Fruit fly (Drosophila melanogaster) whole organism, embryonic: ENCODE measurements around the gene TBC1D16.

Source experiments
- Asciz ChIP-seq: fragments of 200-800 bp; sonication (Bioruptor generic); optimal IDR thresholded peaks from 2 replicates; lab custom pipeline; 2017; ENCODE audit warnings: missing biosample characterization, mild to moderate bottlenecking, missing genetic modification characterization, missing genetic modification reagents
- Blimp-1 ChIP-seq: fragments of 200-800 bp; sonication (Bioruptor generic); optimal IDR thresholded peaks from 3 replicates; lab custom pipeline; 2018; ENCODE audit warnings: missing biosample characterization, missing genetic modification characterization, mild to moderate bottlenecking, moderate library complexity, missing genetic modification reagents
- CG11085 ChIP-seq: fragments of 200-800 bp; sonication (Bioruptor generic); IDR thresholded peaks from 2 replicates; pipeline ENCODE4 v1.3.6; 2022; ENCODE audit warnings: missing biosample characterization, missing genetic modification characterization
- CG11560 ChIP-seq: fragments of 200-800 bp; sonication (Bioruptor generic); IDR thresholded peaks from 3 replicates; pipeline ENCODE4 v1.3.6; 2022; ENCODE audit warnings: missing biosample characterization, missing genetic modification characterization
- CG12299 ChIP-seq: fragments of 200-800 bp; sonication (Bioruptor generic); optimal IDR thresholded peaks from 2 replicates; lab custom pipeline; 2018; ENCODE audit warnings: missing biosample characterization, mild to moderate bottlenecking, missing genetic modification characterization
- CG12391 ChIP-seq: fragments of 200-800 bp; sonication (Bioruptor generic); optimal IDR thresholded peaks from 3 replicates; lab custom pipeline; 2018; ENCODE audit warnings: missing biosample characterization, mild to moderate bottlenecking, missing genetic modification characterization, moderate library complexity
- CG13123 ChIP-seq: fragments of 200-800 bp; sonication (Bioruptor generic); optimal IDR thresholded peaks from 2 replicates; lab custom pipeline; 2016; ENCODE audit warnings: missing biosample characterization, missing genetic modification characterization
- CG13287 ChIP-seq: fragments of 200-800 bp; sonication (Bioruptor generic); IDR thresholded peaks from 2 replicates; pipeline ENCODE4 v1.3.6; 2022; ENCODE audit warnings: missing biosample characterization, missing genetic modification characterization; ENCODE audit not compliant: partially characterized antibody
- CG1529 ChIP-seq: fragments of 200-800 bp; sonication (Bioruptor generic); optimal IDR thresholded peaks from 3 replicates; lab custom pipeline; 2018; ENCODE audit warnings: missing biosample characterization, missing genetic modification characterization
- CG16813 ChIP-seq: fragments of 200-800 bp; sonication (Bioruptor generic); IDR thresholded peaks from 3 replicates; pipeline ENCODE4 v1.3.6; 2022; ENCODE audit warnings: missing biosample characterization, missing genetic modification characterization; ENCODE audit not compliant: partially characterized antibody
- CG17612 ChIP-seq: fragments of 200-800 bp; sonication (Bioruptor generic); IDR thresholded peaks from 2 replicates; pipeline ENCODE4 v1.3.6; 2022; ENCODE audit warnings: missing biosample characterization, missing genetic modification characterization
- CG17912 ChIP-seq: fragments of 200-800 bp; sonication (Bioruptor generic); optimal IDR thresholded peaks from 2 replicates; lab custom pipeline; 2018; ENCODE audit warnings: missing biosample characterization, mild to moderate bottlenecking, missing genetic modification characterization
- CG2889 ChIP-seq: fragments of 200-800 bp; sonication (Bioruptor generic); IDR thresholded peaks from 3 replicates; pipeline ENCODE4 v1.3.6; 2022; ENCODE audit warnings: missing biosample characterization, missing genetic modification characterization
- CG4854 ChIP-seq: fragments of 200-800 bp; sonication (Bioruptor generic); optimal IDR thresholded peaks from 2 replicates; lab custom pipeline; 2016; ENCODE audit warnings: missing biosample characterization, missing genetic modification characterization, inconsistent platforms
- CG7357 ChIP-seq: fragments of 200-800 bp; sonication (Bioruptor generic); IDR thresholded peaks from 3 replicates; pipeline ENCODE4 v1.3.6; 2022; ENCODE audit warnings: missing biosample characterization, missing genetic modification characterization
- CG9215 ChIP-seq: fragments of 200-800 bp; sonication (Bioruptor generic); IDR thresholded peaks from 2 replicates; pipeline ENCODE4 v1.3.6; 2022; ENCODE audit warnings: missing biosample characterization, missing genetic modification characterization
- CrebB ChIP-seq: fragments of 200-800 bp; sonication (Bioruptor generic); optimal IDR thresholded peaks from 3 replicates; lab custom pipeline; 2018; ENCODE audit warnings: missing biosample characterization, mild to moderate bottlenecking, missing genetic modification characterization
- Dp ChIP-seq: fragments of 200-800 bp; sonication (Bioruptor generic); optimal IDR thresholded peaks from 2 replicates; lab custom pipeline; 2018; ENCODE audit warnings: missing biosample characterization, mild to moderate bottlenecking, missing genetic modification characterization, moderate library complexity
- Fer2 ChIP-seq: fragments of 200-800 bp; sonication (Bioruptor generic); optimal IDR thresholded peaks from 2 replicates; lab custom pipeline; 2018; ENCODE audit warnings: missing biosample characterization, mild to moderate bottlenecking, missing genetic modification characterization, moderate library complexity
- Hand ChIP-seq: fragments of 200-800 bp; sonication (Bioruptor generic); optimal IDR thresholded peaks from 2 replicates; lab custom pipeline; 2017; ENCODE audit warnings: mild to moderate bottlenecking, missing biosample characterization, missing genetic modification reagents, missing genetic modification characterization
- Hmx ChIP-seq: fragments of 200-800 bp; sonication (Bioruptor generic); optimal IDR thresholded peaks from 2 replicates; lab custom pipeline; 2016; ENCODE audit warnings: missing biosample characterization, missing genetic modification characterization
- Lim3 ChIP-seq: fragments of 200-800 bp; sonication (Bioruptor generic); IDR thresholded peaks from 2 replicates; pipeline ENCODE4 v1.3.6; 2022; ENCODE audit warnings: missing biosample characterization, missing genetic modification characterization
- MBD-R2 ChIP-seq: fragments of 200-800 bp; sonication (Bioruptor generic); IDR thresholded peaks from 2 replicates; pipeline ENCODE4 v1.3.6; 2022; ENCODE audit warnings: missing biosample characterization, missing genetic modification characterization
- Myb ChIP-seq: fragments of 200-800 bp; sonication (Bioruptor generic); optimal IDR thresholded peaks from 2 replicates; lab custom pipeline; 2016; ENCODE audit warnings: missing biosample characterization, missing genetic modification characterization
- NC2β ChIP-seq: fragments of 200-800 bp; sonication (Bioruptor generic); optimal IDR thresholded peaks from 2 replicates; lab custom pipeline; 2016; ENCODE audit warnings: missing biosample characterization, missing genetic modification characterization
- NK7.1 ChIP-seq: fragments of 200-800 bp; sonication (Bioruptor generic); optimal IDR thresholded peaks from 3 replicates; lab custom pipeline; 2016; ENCODE audit warnings: missing biosample characterization, missing genetic modification characterization
- Sin3A ChIP-seq: fragments of >200 bp; optimal IDR thresholded peaks from 2 replicates; lab custom pipeline; 2018
- Tbp ChIP-seq: fragments of >200 bp; optimal IDR thresholded peaks from 2 replicates; lab custom pipeline; 2018; ENCODE audit warnings: missing biosample characterization, missing genetic modification characterization
- Trl ChIP-seq, 3 experiments: fragments of >200 bp in 2 of 3; fragments of 200-800 bp in 1 of 3; sonication (Bioruptor generic) in 1 of 3; optimal IDR thresholded peaks; 2 replicates in 1 of 3; 3 replicates in 2 of 3; lab custom pipeline; 2016 to 2017; ENCODE audit warnings: missing biosample characterization in 1 of 3, missing genetic modification characterization in 1 of 3
- Vsx1 ChIP-seq: fragments of 200-800 bp; sonication (Bioruptor generic); optimal IDR thresholded peaks from 2 replicates; lab custom pipeline; 2017; ENCODE audit warnings: missing biosample characterization, mild to moderate bottlenecking, missing genetic modification characterization, missing genetic modification reagents
- bbx ChIP-seq: fragments of 200-800 bp; sonication (Bioruptor generic); IDR thresholded peaks from 2 replicates; pipeline ENCODE4 v1.3.6; 2022; ENCODE audit warnings: missing biosample characterization, missing genetic modification characterization; ENCODE audit not compliant: partially characterized antibody
- chm ChIP-seq: fragments of 200-800 bp; sonication (Bioruptor generic); IDR thresholded peaks from 2 replicates; pipeline ENCODE4 v1.3.6; 2022; ENCODE audit warnings: missing biosample characterization, missing genetic modification characterization
- croc ChIP-seq: fragments of 200-800 bp; sonication (Bioruptor generic); conservative IDR thresholded peaks from 3 replicates; pipeline ENCODE4 v1.3.6; 2022; ENCODE audit warnings: missing biosample characterization, missing genetic modification characterization
- dimm ChIP-seq: fragments of 200-800 bp; sonication (Bioruptor generic); IDR thresholded peaks from 2 replicates; pipeline ENCODE4 v1.3.6; 2022; ENCODE audit warnings: missing biosample characterization, missing genetic modification characterization
- dmrt99B ChIP-seq: fragments of 200-800 bp; sonication (Bioruptor generic); optimal IDR thresholded peaks from 2 replicates; lab custom pipeline; 2018; ENCODE audit warnings: missing biosample characterization, mild to moderate bottlenecking, missing genetic modification characterization, moderate library complexity
- exex ChIP-seq: fragments of 200-800 bp; sonication (Bioruptor generic); optimal IDR thresholded peaks from 4 replicates; lab custom pipeline; 2018; ENCODE audit warnings: missing biosample characterization, mild to moderate bottlenecking, missing genetic modification characterization, moderate library complexity
- grn ChIP-seq: fragments of 200-800 bp; sonication (Bioruptor generic); optimal IDR thresholded peaks from 3 replicates; lab custom pipeline; 2017; ENCODE audit warnings: missing biosample characterization, missing genetic modification characterization
- hth ChIP-seq: fragments of >200 bp; optimal IDR thresholded peaks from 2 replicates; lab custom pipeline; 2017; ENCODE audit warnings: inconsistent platforms
- kah ChIP-seq: fragments of 200-800 bp; sonication (Bioruptor generic); optimal IDR thresholded peaks from 2 replicates; lab custom pipeline; 2018; ENCODE audit warnings: missing biosample characterization, mild to moderate bottlenecking, missing genetic modification characterization
- lab ChIP-seq: fragments of 200-800 bp; sonication (Bioruptor generic); optimal IDR thresholded peaks from 3 replicates; lab custom pipeline; 2017; ENCODE audit warnings: missing biosample characterization, missing genetic modification characterization, mild to moderate bottlenecking, moderate library complexity, missing genetic modification reagents
- mam ChIP-seq: fragments of 200-800 bp; sonication (Bioruptor generic); optimal IDR thresholded peaks from 3 replicates; lab custom pipeline; 2016; ENCODE audit warnings: missing biosample characterization, missing genetic modification characterization
- mld ChIP-seq: fragments of 200-800 bp; sonication (Bioruptor generic); IDR thresholded peaks from 3 replicates; pipeline ENCODE4 v1.3.6; 2022; ENCODE audit warnings: missing biosample characterization, missing genetic modification characterization; ENCODE audit not compliant: partially characterized antibody
- p53 ChIP-seq: fragments of 200-800 bp; sonication (Bioruptor generic); optimal IDR thresholded peaks from 2 replicates; lab custom pipeline; 2016; ENCODE audit warnings: missing biosample characterization, missing genetic modification characterization
- slbo ChIP-seq: fragments of 200-800 bp; sonication (Bioruptor generic); IDR thresholded peaks from 2 replicates; pipeline ENCODE4 v1.3.6; 2022; ENCODE audit warnings: missing biosample characterization, missing genetic modification characterization
- tio ChIP-seq: fragments of 200-800 bp; sonication (Bioruptor generic); optimal IDR thresholded peaks from 2 replicates; lab custom pipeline; 2017; ENCODE audit warnings: missing biosample characterization, missing genetic modification characterization, inconsistent platforms
- tll ChIP-seq, 2 experiments: fragments of 200-800 bp in 1 of 2; fragments of >200 bp in 1 of 2; sonication (Bioruptor generic) in 1 of 2; optimal IDR thresholded peaks; 2 replicates each; lab custom pipeline; 2017 to 2019; ENCODE audit warnings: missing biosample characterization in 2 of 2, missing genetic modification characterization in 2 of 2, mild to moderate bottlenecking in 1 of 2, moderate library complexity in 1 of 2
- toy ChIP-seq: fragments of 200-800 bp; sonication (Bioruptor generic); IDR thresholded peaks from 2 replicates; pipeline ENCODE4 v1.3.6; 2022; ENCODE audit warnings: missing biosample characterization, missing genetic modification characterization
- wdn ChIP-seq: fragments of 200-800 bp; sonication (Bioruptor generic); IDR thresholded peaks from 2 replicates; pipeline ENCODE4 v1.3.6; 2022; ENCODE audit warnings: missing biosample characterization, missing genetic modification characterization
- wek ChIP-seq: fragments of 200-800 bp; sonication (Bioruptor generic); optimal IDR thresholded peaks from 3 replicates; lab custom pipeline; 2018; ENCODE audit warnings: missing biosample characterization, mild to moderate bottlenecking, missing genetic modification characterization, moderate library complexity
- zf30C ChIP-seq: fragments of 200-800 bp; sonication (Bioruptor generic); optimal IDR thresholded peaks from 3 replicates; lab custom pipeline; 2018; ENCODE audit warnings: missing biosample characterization, mild to moderate bottlenecking, missing genetic modification characterization

The TBC1D16 gene

dm6 chr2L:10386208-10386805 is 49.1 kb downstream of the TBC1D16 start, which contains the start of the genes Cdk1 and mRpS7 (continued):
- TF ChIP-seq CG16813 (GFP tag; lab: Robert Waterston, UW) (no peak), CG11085 (GFP tag; lab: Robert Waterston, UW) (no peak), wdn (GFP tag; lab: Robert Waterston, UW) (no peak), lab (GFP tag; lab: Kevin White, UChicago) (no peak), kah (GFP tag; lab: Kevin White, UChicago) (no peak), dmrt99B (tag; lab: Kevin White, UChicago) (peak; percentile 78), NK7.1 (GFP tag; lab: Kevin White, UChicago) (no peak), p53 (no peak), toy (GFP tag; lab: Robert Waterston, UW) (no peak), Blimp-1 (peak; percentile 55), CG2889 (peak; percentile 13; the same call in 1 of the 3 replicates), Tbp (GFP tag; lab: Kevin White, UChicago) (no peak), hth (lab: Kevin White, UChicago) (no peak), Vsx1 (GFP tag; lab: Kevin White, UChicago) (peak; percentile 47), CG17612 (GFP tag; lab: Robert Waterston, UW) (no peak), CG9215 (GFP tag; lab: Robert Waterston, UW) (no peak), Fer2 (tag; lab: Kevin White, UChicago) (peak; percentile 7), CG12299 (peak; percentile 32), CG7357 (peak; percentile 65; the same call in 2 of the 3 replicates), CG17912 (GFP tag; lab: Kevin White, UChicago) (no peak), Trl (optimal IDR thresholded peaks at IDR 0.05; lab: Kevin White, UChicago) (no peak), Trl (GFP tag; optimal IDR thresholded peaks at IDR 0.05; lab: Kevin White, UChicago) (peak; percentile 54), Hmx (GFP tag; lab: Kevin White, UChicago) (peak; percentile 37), CG11560 (tag; lab: Robert Waterston, UW) (no peak), zf30C (no peak), CG1529 (GFP tag; lab: Kevin White, UChicago) (peak; percentile 45), tio (GFP tag; lab: Kevin White, UChicago) (peak; percentile 74), Lim3 (GFP tag; lab: Robert Waterston, UW) (no peak), exex (tag; lab: Kevin White, UChicago) (peak; percentile 39), Dp (GFP tag; lab: Kevin White, UChicago) (peak; percentile 74), bbx (no peak), wek (peak; percentile 57), NC2β (GFP tag; lab: Kevin White, UChicago) (peak; percentile 31), Hand (no peak), dimm (GFP tag; lab: Robert Waterston, UW) (no peak), CG4854 (GFP tag; lab: Kevin White, UChicago) (peak; percentile 40), slbo (GFP tag; lab: Robert Waterston, UW) (peak; percentile 78), mld (GFP tag; lab: Robert Waterston, UW) (no peak), Sin3A (lab: Kevin White, UChicago) (no peak), MBD-R2 (GFP tag; lab: Robert Waterston, UW) (0 out of 2 replicates have a peak, but pooled peaks have one; percentile 18), CG13287 (GFP tag; lab: Robert Waterston, UW) (no peak), CG12391 (tag; lab: Kevin White, UChicago) (peak; percentile 89), croc (GFP tag; lab: Robert Waterston, UW) (peak; percentile 57), chm (GFP tag; lab: Robert Waterston, UW) (peak; percentile 68), Asciz (GFP tag; lab: Kevin White, UChicago) (no peak), tll (GFP tag; optimal IDR thresholded peaks at IDR 0.05; lab: Kevin White, UChicago) (peak in 1 of 2 experiments; percentile 9), Myb (GFP tag; lab: Kevin White, UChicago) (peak; percentile 40), CrebB (no peak), mam (GFP tag; lab: Kevin White, UChicago) (peak; percentile 56), grn (GFP tag; lab: Kevin White, UChicago) (no peak), CG13123 (GFP tag; lab: Kevin White, UChicago) (peak; percentile 46)
